Worm (Caenorhabditis elegans) whole organism, young adult: ENCODE results near the gene F56H9.9.

Source experiments
- B0336.3 ChIP-seq: fragments of 200-800 bp; sonication (Bioruptor generic); IDR thresholded peaks from 2 replicates; pipeline ENCODE4 v1.3.6; 2022; ENCODE audit warnings: missing genetic modification characterization, missing compliant biosample characterization
- F49E8.2 ChIP-seq: sonication (generic microtip); optimal IDR thresholded peaks from 3 replicates; lab custom pipeline; 2017; ENCODE audit warnings: missing genetic modification characterization, mild to moderate bottlenecking, missing compliant biosample characterization, antibody characterized with exemption, moderate library complexity; ENCODE audit not compliant: insufficient read depth
- F52B5.7 ChIP-seq: sonication (generic microtip); optimal IDR thresholded peaks from 2 replicates; lab custom pipeline; 2016; ENCODE audit warnings: mild to moderate bottlenecking, missing genetic modification characterization, missing compliant biosample characterization
- K11D2.4 ChIP-seq: fragments of 200-800 bp; sonication (Bioruptor generic); IDR thresholded peaks from 2 replicates; pipeline ENCODE4 v1.3.6; 2022; ENCODE audit warnings: missing genetic modification reagents, missing genetic modification characterization, missing compliant biosample characterization
- T07F8.4 ChIP-seq: sonication (generic microtip); optimal IDR thresholded peaks from 2 replicates; lab custom pipeline; 2016; ENCODE audit warnings: mild to moderate bottlenecking, missing genetic modification characterization, moderate library complexity, missing compliant biosample characterization
- T26A5.8 ChIP-seq: sonication (generic microtip); optimal IDR thresholded peaks from 2 replicates; lab custom pipeline; 2016; ENCODE audit warnings: missing genetic modification characterization, missing compliant biosample characterization
- Y53F4B.3 ChIP-seq: fragments of 200-800 bp; sonication (Bioruptor generic); IDR thresholded peaks from 2 replicates; pipeline ENCODE4 v1.3.6; 2022; ENCODE audit warnings: missing genetic modification reagents, missing genetic modification characterization, missing compliant biosample characterization
- Y95B8A.8 ChIP-seq: fragments of 200-800 bp; sonication (Bioruptor generic); IDR thresholded peaks from 2 replicates; pipeline ENCODE4 v1.3.6; 2022; ENCODE audit warnings: missing genetic modification reagents, missing genetic modification characterization, missing compliant biosample characterization
- ZK185.1 ChIP-seq: sonication (generic microtip); optimal IDR thresholded peaks from 2 replicates; lab custom pipeline; 2016; ENCODE audit warnings: mild to moderate bottlenecking, missing genetic modification characterization, missing compliant biosample characterization; ENCODE audit not compliant: poor library complexity, severe bottlenecking
- aptf-3 ChIP-seq: fragments of 200-800 bp; sonication (Bioruptor generic); IDR thresholded peaks from 2 replicates; pipeline ENCODE4 v1.3.6; 2022; ENCODE audit warnings: missing genetic modification characterization, missing compliant biosample characterization
- attf-3 ChIP-seq: fragments of 200-800 bp; sonication (Bioruptor generic); conservative IDR thresholded peaks from 2 replicates; pipeline ENCODE4 v1.3.6; 2022; ENCODE audit warnings: missing genetic modification reagents, missing genetic modification characterization, missing compliant biosample characterization
- attf-5 ChIP-seq: fragments of 200-800 bp; sonication (Bioruptor generic); optimal IDR thresholded peaks from 2 replicates; lab custom pipeline; 2018; ENCODE audit warnings: mild to moderate bottlenecking, missing genetic modification characterization, missing compliant biosample characterization
- attf-6 ChIP-seq: fragments of 200-800 bp; sonication (Bioruptor generic); IDR thresholded peaks from 2 replicates; pipeline ENCODE4 v1.3.6; 2022; ENCODE audit warnings: missing genetic modification reagents, missing genetic modification characterization, missing compliant biosample characterization
- bed-1 ChIP-seq: fragments of 200-800 bp; sonication (Bioruptor generic); IDR thresholded peaks from 2 replicates; pipeline ENCODE4 v1.3.6; 2022; ENCODE audit warnings: missing genetic modification reagents, missing genetic modification characterization, missing compliant biosample characterization
- cebp-1 ChIP-seq, 2 experiments: fragments of 200-800 bp in 1 of 2; sonication (Bioruptor generic) in 1 of 2; sonication (generic microtip) in 1 of 2; IDR thresholded peaks in 1 of 2; optimal IDR thresholded peaks in 1 of 2; 2 replicates each; pipeline versions ENCODE4 v1.3.6 to Lab custom; 2017 to 2022; ENCODE audit warnings: missing compliant biosample characterization in 2 of 2, missing genetic modification characterization in 2 of 2, mild to moderate bottlenecking in 1 of 2, missing genetic modification reagents in 1 of 2, moderate library complexity in 1 of 2
- ceh-91 ChIP-seq: fragments of 200-800 bp; sonication (Bioruptor generic); IDR thresholded peaks from 2 replicates; pipeline ENCODE4 v1.3.6; 2022; ENCODE audit warnings: missing genetic modification reagents, missing genetic modification characterization, missing compliant biosample characterization
- dox-1 ChIP-seq: fragments of 200-800 bp; sonication (Bioruptor generic); IDR thresholded peaks from 2 replicates; pipeline ENCODE4 v1.3.6; 2022; ENCODE audit warnings: missing genetic modification reagents, missing genetic modification characterization, missing compliant biosample characterization
- efl-1 ChIP-seq: fragments of 150-350 bp; optimal IDR thresholded peaks from 2 replicates; lab custom pipeline; 2014; ENCODE audit warnings: missing biosample characterization, missing genetic modification reagents, missing genetic modification characterization
- gei-17 ChIP-seq: fragments of 200-800 bp; sonication (Bioruptor generic); optimal IDR thresholded peaks from 2 replicates; lab custom pipeline; 2018; ENCODE audit warnings: mild to moderate bottlenecking, missing genetic modification characterization, missing compliant biosample characterization
- him-1 ChIP-seq: sonication (generic microtip); optimal IDR thresholded peaks from 2 replicates; lab custom pipeline; 2016; ENCODE audit warnings: missing genotype, missing genetic modification reagents, missing genetic modification characterization, missing compliant biosample characterization
- lin-26 ChIP-seq: fragments of 200-800 bp; sonication (Bioruptor generic); IDR thresholded peaks from 2 replicates; pipeline ENCODE4 v1.3.6; 2022; ENCODE audit warnings: missing genetic modification reagents, missing genetic modification characterization, missing compliant biosample characterization
- lin-54 ChIP-seq: fragments of 200-800 bp; sonication (Bioruptor generic); optimal IDR thresholded peaks from 2 replicates; lab custom pipeline; 2018; ENCODE audit warnings: mild to moderate bottlenecking, missing genetic modification characterization, missing compliant biosample characterization
- lsy-27 ChIP-seq: sonication (generic microtip); optimal IDR thresholded peaks from 2 replicates; lab custom pipeline; 2017; ENCODE audit warnings: missing genetic modification characterization, mild to moderate bottlenecking, missing compliant biosample characterization, antibody characterized with exemption, missing genotype, borderline replicate concordance; ENCODE audit not compliant: insufficient read depth
- madf-3 ChIP-seq: fragments of 200-800 bp; sonication (Bioruptor generic); IDR thresholded peaks from 2 replicates; pipeline ENCODE4 v1.3.6; 2022; ENCODE audit warnings: missing genetic modification reagents, missing genetic modification characterization, missing compliant biosample characterization
- nfya-2 ChIP-seq: fragments of 200-800 bp; sonication (Bioruptor generic); IDR thresholded peaks from 2 replicates; pipeline ENCODE4 v1.3.6; 2022; ENCODE audit warnings: missing genetic modification reagents, missing genetic modification characterization, missing compliant biosample characterization
- nfyb-1 ChIP-seq: fragments of 200-800 bp; sonication (Bioruptor generic); IDR thresholded peaks from 2 replicates; pipeline ENCODE4 v1.3.6; 2022; ENCODE audit warnings: missing genetic modification reagents, missing genetic modification characterization, missing compliant biosample characterization
- nhr-179 ChIP-seq: sonication (generic microtip); optimal IDR thresholded peaks from 2 replicates; lab custom pipeline; 2016; ENCODE audit warnings: mild to moderate bottlenecking, missing genetic modification characterization, missing compliant biosample characterization
- nhr-27 ChIP-seq: fragments of 200-800 bp; sonication (Bioruptor generic); optimal IDR thresholded peaks from 2 replicates; lab custom pipeline; 2018; ENCODE audit warnings: mild to moderate bottlenecking, missing genetic modification characterization, moderate library complexity, missing compliant biosample characterization
- pbrm-1 ChIP-seq: fragments of 200-800 bp; sonication (Bioruptor generic); IDR thresholded peaks from 2 replicates; pipeline ENCODE4 v1.3.6; 2022; ENCODE audit warnings: missing genetic modification reagents, missing genetic modification characterization, missing compliant biosample characterization
- rec-8 ChIP-seq, 2 experiments: sonication (generic microtip); optimal IDR thresholded peaks; 2 replicates each; lab custom pipeline; 2016; ENCODE audit warnings: mild to moderate bottlenecking in 2 of 2, missing genetic modification characterization in 2 of 2, missing genetic modification reagents in 2 of 2, missing genotype in 2 of 2, missing biosample characterization in 1 of 2, missing compliant biosample characterization in 1 of 2, moderate library complexity in 1 of 2
- repo-1 ChIP-seq: sonication (generic microtip); optimal IDR thresholded peaks from 2 replicates; lab custom pipeline; 2017; ENCODE audit warnings: mild to moderate bottlenecking, missing genetic modification characterization, missing compliant biosample characterization
- sea-2 ChIP-seq: fragments of 200-800 bp; sonication (Bioruptor generic); IDR thresholded peaks from 2 replicates; pipeline ENCODE4 v1.3.6; 2022; ENCODE audit warnings: missing genetic modification characterization, missing compliant biosample characterization
- snpc-1.1 ChIP-seq: sonication (generic microtip); optimal IDR thresholded peaks from 2 replicates; lab custom pipeline; 2017; ENCODE audit warnings: missing genetic modification characterization, mild to moderate bottlenecking, missing compliant biosample characterization, antibody characterized with exemption, moderate library complexity, missing genotype, missing genetic modification reagents; ENCODE audit not compliant: insufficient read depth
- snpc-4 ChIP-seq, 5 experiments: fragments of 150-350 bp in 1 of 5; sonication (generic microtip) in 4 of 5; optimal IDR thresholded peaks; 2 replicates each; lab custom pipeline; 2014 to 2018; ENCODE audit warnings: missing genetic modification characterization in 5 of 5, missing biosample characterization in 3 of 5, antibody characterized with exemption in 2 of 5, mild to moderate bottlenecking in 2 of 5, missing compliant biosample characterization in 2 of 5, missing genotype in 2 of 5, moderate library complexity in 2 of 5, missing genetic modification reagents in 1 of 5
- unc-62 ChIP-seq: fragments of 150-350 bp; optimal IDR thresholded peaks from 2 replicates; lab custom pipeline; 2014; ENCODE audit warnings: missing biosample characterization, missing genetic modification reagents, missing genetic modification characterization
- zfh-2 ChIP-seq: fragments of 200-800 bp; sonication (Bioruptor generic); conservative IDR thresholded peaks from 2 replicates; pipeline ENCODE4 v1.3.6; 2022; ENCODE audit warnings: missing genetic modification reagents, missing genetic modification characterization, missing compliant biosample characterization
- ztf-18 ChIP-seq: sonication (generic microtip); optimal IDR thresholded peaks from 2 replicates; lab custom pipeline; 2016; ENCODE audit warnings: missing genotype, mild to moderate bottlenecking, missing genetic modification characterization, missing compliant biosample characterization
- ztf-25 ChIP-seq: fragments of 200-800 bp; sonication (Bioruptor generic); IDR thresholded peaks from 2 replicates; pipeline ENCODE4 v1.3.6; 2022; ENCODE audit warnings: missing genetic modification reagents, missing genetic modification characterization, missing compliant biosample characterization
- ztf-28 ChIP-seq: fragments of 200-800 bp; sonication (Bioruptor generic); IDR thresholded peaks from 2 replicates; pipeline ENCODE4 v1.3.6; 2022; ENCODE audit warnings: missing genetic modification reagents, missing genetic modification characterization, missing compliant biosample characterization
- ztf-6 ChIP-seq: fragments of 200-800 bp; sonication (Bioruptor generic); IDR thresholded peaks from 2 replicates; pipeline ENCODE4 v1.3.6; 2022; ENCODE audit warnings: missing genetic modification reagents, missing genetic modification characterization, missing compliant biosample characterization

F56H9.9 gene

DNA sequence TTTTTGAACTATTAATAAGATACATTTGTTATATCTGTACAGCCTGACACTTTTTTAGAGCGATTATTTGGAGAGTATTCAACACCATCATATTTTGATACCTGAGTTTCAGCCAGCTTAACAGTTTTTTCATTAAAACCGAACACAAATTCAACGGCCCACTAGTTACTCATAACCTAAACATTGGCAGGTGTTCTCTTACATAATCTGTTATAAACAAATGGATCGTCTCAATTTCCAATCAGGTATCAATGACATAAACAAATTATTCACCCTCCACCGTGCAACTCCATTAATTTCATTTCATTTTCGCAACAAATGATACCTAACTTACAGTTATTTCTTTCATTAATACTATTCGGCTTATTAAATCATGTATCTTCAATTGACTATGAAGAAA is 13.2 kb downstream of the F56H9.9 start, which contains the start of gene cubn-1:
cubn-1 (plus strand) TSS at position 301 of the 400 bp plus-strand sequence.
- no peak for TF ChIP-seq repo-1
- TF ChIP-seq pbrm-1, result no peak
- no peak for TF ChIP-seq aptf-3 (GFP tag; lab: Robert Waterston, UW)
- no peak for TF ChIP-seq K11D2.4 (GFP tag; lab: Robert Waterston, UW)
- TF ChIP-seq ztf-25 (GFP tag; lab: Robert Waterston, UW), result no peak
- TF ChIP-seq gei-17 (GFP tag; lab: Kevin White, UChicago), result no peak
- no peak for TF ChIP-seq ztf-18 (tag; lab: Kevin White, UChicago)
- TF ChIP-seq F49E8.2, result no peak
- no peak for TF ChIP-seq nfya-2 (GFP tag; lab: Robert Waterston, UW)
- TF ChIP-seq nfyb-1, result no peak
- no peak for TF ChIP-seq lin-26 (GFP tag; lab: Robert Waterston, UW)
- no peak for TF ChIP-seq unc-62

DNA sequence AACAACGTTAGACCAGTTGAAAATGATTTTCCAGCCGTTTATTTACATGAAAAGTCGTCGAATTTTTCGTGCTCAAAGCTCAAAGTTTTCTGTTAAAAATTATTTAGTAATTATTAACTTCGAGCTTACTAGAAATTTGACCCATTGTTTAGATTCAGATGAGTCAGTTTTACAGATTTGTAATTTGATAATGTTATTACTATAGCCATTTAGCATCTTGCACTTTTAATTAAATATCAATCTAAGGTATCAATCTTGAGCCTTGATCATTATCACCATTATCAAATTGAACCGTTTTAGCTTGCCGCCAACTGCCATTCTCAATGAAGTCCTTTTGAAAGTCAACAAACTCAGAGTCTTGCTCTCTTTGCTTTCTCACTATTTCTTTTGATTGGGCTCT is 14.7 kb downstream of the F56H9.9 start, which contains the start of gene ZC116.1:
ZC116.1 (plus strand) TSS at position 301 of the 400 bp plus-strand sequence.
- no peak for TF ChIP-seq bed-1 (GFP tag; lab: Robert Waterston, UW)
- no peak for TF ChIP-seq lsy-27

DNA sequence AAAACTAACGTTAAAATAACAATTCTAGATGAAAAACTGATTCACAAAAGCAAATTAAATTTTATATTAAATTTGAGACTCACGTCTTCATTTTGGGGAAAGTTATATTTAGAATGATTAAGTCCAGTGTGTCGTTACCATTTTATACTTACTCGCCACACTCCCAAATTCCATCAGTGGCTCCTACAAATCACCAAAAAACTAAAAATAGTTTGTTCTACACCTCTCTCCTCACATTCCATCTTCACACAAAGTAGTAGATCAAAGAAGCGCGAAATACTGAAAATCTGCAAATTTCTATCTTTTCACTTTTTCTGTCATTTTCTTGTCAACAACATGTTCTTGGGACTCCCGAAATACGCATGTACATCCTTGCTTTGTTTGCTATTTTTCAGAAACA is 15.4 kb downstream of the F56H9.9 start, which contains the start of gene ZC116.5:
ZC116.5 (minus strand) TSS at position 101 of the 400 bp plus-strand sequence.
- TF ChIP-seq attf-3 (GFP tag; lab: Robert Waterston, UW) (no peak), snpc-1.1 (no peak), T07F8.4 (no peak), ztf-6 (no peak), madf-3 (GFP tag; lab: Robert Waterston, UW) (no peak), nhr-179 (tag; lab: Kevin White, UChicago) (no peak), ceh-91 (GFP tag; lab: Robert Waterston, UW) (no peak), rec-8 (tag; optimal IDR thresholded peaks at IDR 0.05; lab: Kevin White, UChicago) (no peak), F52B5.7 (tag; lab: Kevin White, UChicago) (no peak), dox-1 (GFP tag; lab: Robert Waterston, UW) (no peak)

DNA sequence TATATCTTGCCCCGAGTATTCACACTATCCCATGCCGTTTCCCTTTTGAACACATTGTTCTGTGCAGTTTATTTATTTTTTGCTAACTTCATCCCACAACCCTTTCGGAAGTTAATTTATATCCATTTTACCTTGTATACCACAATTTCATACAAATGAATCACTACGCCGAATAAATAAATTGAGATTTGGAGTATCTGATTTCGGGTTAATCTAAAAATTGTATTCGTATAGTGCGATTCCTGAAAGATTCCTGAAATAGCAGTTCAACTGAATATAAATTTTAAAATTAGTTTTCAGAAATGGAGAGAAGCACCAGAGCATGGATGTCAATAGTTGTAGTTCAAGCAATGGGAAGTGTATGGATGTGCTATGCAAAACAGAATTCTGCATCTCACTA is 17.2 kb downstream of the F56H9.9 start, which contains the start of gene erg-28:
erg-28 (plus strand) TSS at position 301 of the 400 bp plus-strand sequence.
- TF ChIP-seq sea-2 (no peak), him-1 (tag; lab: Kevin White, UChicago) (peak; percentile 29)

DNA sequence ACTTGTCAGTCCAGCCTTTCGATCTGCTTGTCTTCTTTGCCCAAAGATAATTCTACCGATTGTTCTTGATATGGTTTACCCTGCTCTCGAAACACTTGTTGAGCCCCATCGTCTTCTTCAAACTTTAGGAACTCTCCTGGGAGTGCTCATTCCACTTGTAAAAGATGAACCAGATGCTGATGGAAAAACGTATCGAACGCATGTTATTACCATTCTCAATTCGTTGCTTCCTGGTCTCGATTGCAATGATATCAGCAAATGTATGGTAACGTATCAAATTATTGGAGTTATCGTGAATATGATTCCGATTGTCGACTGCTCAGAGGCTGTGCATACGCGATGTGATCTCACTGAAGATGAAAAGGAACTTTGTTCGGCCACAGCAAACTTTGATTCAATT is 22.4 kb downstream of the F56H9.9 start:
- no peak for TF ChIP-seq attf-6 (GFP tag; lab: Robert Waterston, UW)
- TF ChIP-seq ztf-28 (GFP tag; lab: Robert Waterston, UW), result no peak
- no peak for TF ChIP-seq B0336.3 (GFP tag; lab: Robert Waterston, UW)
- no peak for TF ChIP-seq ZK185.1 (tag; lab: Kevin White, UChicago)
- TF ChIP-seq T26A5.8, result no peak
- TF ChIP-seq K11D2.4 (GFP tag; lab: Robert Waterston, UW), result no peak
- no peak for TF ChIP-seq zfh-2 (GFP tag; lab: Robert Waterston, UW)
- TF ChIP-seq lin-54 (GFP tag; lab: Kevin White, UChicago), result no peak
- TF ChIP-seq nhr-27 (tag; lab: Kevin White, UChicago), result no peak
- TF ChIP-seq efl-1 (GFP tag; lab: Kevin White, UChicago), result no peak
- no peak for TF ChIP-seq cebp-1 (GFP tag; IDR thresholded peaks at IDR 0.05; lab: Robert Waterston, UW)
- no peak for TF ChIP-seq cebp-1 (tag; optimal IDR thresholded peaks at IDR 0.05; lab: Kevin White, UChicago)
- no peak for TF ChIP-seq snpc-4 (GFP tag; optimal IDR thresholded peaks at IDR 0.05; lab: Kevin White, UChicago)
- no peak for TF ChIP-seq snpc-4 (tag; optimal IDR thresholded peaks at IDR 0.05; lab: Kevin White, UChicago)
- TF ChIP-seq Y95B8A.8 (GFP tag; lab: Robert Waterston, UW), result no peak
- no peak for TF ChIP-seq attf-5 (GFP tag; lab: Kevin White, UChicago)
- TF ChIP-seq Y53F4B.3 (GFP tag; lab: Robert Waterston, UW), result no peak
